Worm (Caenorhabditis elegans): ENCODE results near the gene Y110A2AL.9.

Gene Y110A2AL.9

DNA sequence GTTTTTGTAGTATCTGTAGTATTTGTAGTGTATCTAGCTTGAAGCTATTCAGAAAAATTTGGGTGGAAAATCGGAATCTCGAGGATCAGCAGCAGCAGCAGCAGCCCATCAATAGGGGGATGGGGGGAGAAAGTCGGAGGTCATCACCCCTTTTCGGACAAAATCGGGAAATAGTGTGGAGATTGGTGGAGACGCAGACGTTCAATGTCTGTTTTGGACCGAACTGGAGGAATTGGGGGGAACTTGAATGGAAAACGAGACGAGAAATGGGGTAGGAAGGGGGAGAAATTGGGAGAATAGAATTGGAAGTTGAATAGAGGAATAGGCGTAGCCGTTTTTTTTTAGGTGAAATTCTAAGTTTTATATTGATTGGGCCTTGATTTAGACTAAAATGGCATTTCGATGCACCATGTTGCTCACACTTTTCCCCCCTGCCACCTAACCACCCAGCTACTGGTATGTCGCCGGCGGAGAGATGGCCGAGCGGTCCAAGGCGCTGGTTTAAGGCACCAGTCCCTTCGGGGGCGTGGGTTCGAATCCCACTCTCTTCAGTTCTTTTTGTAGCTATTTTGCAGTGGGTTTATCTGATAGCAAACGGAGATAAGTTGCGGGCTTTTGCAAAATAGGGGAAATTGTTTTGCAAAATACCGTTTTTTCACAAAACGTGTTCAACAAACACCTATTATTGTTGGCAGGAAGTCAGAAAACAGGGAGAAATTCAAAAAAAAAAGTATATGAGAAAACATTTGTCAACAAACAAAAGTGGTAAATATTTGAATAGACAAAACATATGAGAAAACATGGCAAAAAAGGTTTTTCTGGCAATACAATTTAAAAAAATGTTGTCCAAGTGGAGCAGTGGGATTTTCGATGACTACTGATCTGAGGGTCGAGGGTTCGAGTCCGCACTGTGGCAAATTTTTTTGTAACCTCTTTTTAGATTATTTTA is 6.3 kb downstream of the Y110A2AL.9 start:
- TF ChIP-seq cog-1 (tag; optimal IDR thresholded peaks at IDR 0.05) (no peak), med-1 (GFP tag; optimal IDR thresholded peaks at IDR 0.05; ENCODE audit: insufficient read depth) (no peak), ref-1 (GFP tag; conservative IDR thresholded peaks at IDR 0.05) (no peak), klf-2 (GFP tag; conservative IDR thresholded peaks at IDR 0.05) (no peak), tab-1 (GFP tag; IDR thresholded peaks at IDR 0.05) (peak; percentile 64), ztf-23 (GFP tag; IDR thresholded peaks at IDR 0.05) (peak; percentile 52; the same call in 1 of the 2 replicates), T22C8.4 (GFP tag; IDR thresholded peaks at IDR 0.05) (no peak), flt-1 (GFP tag; IDR thresholded peaks at IDR 0.05) (peak; percentile 81), ztf-29 (GFP tag; IDR thresholded peaks at IDR 0.05) (no peak)

DNA sequence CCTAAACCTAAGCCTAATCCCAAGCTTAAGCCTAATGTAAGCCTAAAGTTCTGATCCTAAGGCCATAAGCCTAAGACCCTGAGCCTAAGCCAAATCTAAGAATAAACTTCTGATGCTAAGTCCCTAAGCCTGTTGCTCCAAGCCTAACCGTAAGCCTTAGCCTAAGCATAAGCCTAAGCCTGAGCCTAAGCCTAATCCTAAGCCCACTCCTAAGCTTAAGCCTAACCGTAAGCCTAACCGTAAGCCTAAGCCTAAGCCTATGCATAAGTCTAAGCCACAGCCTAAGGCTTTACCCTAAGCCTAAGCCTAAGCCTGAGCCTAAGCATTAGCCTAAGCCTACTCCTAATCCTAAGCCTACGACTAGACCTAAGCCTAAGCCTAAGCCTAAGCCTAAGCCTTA is 7.1 kb downstream of the Y110A2AL.9 start:
- TF ChIP-seq klf-2 (GFP tag; conservative IDR thresholded peaks at IDR 0.05) (no peak), med-1 (GFP tag; optimal IDR thresholded peaks at IDR 0.05; ENCODE audit: insufficient read depth) (no peak), ztf-29 (GFP tag; IDR thresholded peaks at IDR 0.05) (no peak; the same call in 1 of the 2 replicates), tab-1 (GFP tag; IDR thresholded peaks at IDR 0.05) (no peak), cog-1 (tag; optimal IDR thresholded peaks at IDR 0.05) (no peak), ref-1 (GFP tag; conservative IDR thresholded peaks at IDR 0.05) (no peak), ztf-23 (GFP tag; IDR thresholded peaks at IDR 0.05) (no peak), flt-1 (GFP tag; IDR thresholded peaks at IDR 0.05) (no peak), T22C8.4 (GFP tag; IDR thresholded peaks at IDR 0.05) (no peak)

DNA sequence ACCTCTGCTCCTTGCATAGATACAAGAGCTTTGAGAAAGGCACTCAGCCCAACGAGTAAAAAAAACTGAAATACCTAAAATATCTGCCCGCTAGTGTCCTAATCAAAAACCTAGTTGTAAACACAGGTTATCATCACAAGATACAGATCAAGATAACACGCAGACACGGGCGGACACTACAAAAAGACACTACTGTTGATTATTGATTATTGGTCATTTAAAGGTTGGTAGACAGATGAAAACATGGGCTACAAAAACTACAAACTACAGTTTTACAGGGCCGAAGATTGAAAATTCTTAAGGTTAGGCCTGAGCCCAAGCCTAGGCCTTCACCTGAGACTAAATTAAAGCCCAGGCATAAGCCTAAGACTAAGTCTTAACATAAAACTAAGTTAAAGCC is 7.6 kb downstream of the Y110A2AL.9 start:
- TF ChIP-seq ztf-23 (GFP tag; IDR thresholded peaks at IDR 0.05) = no peak
- TF ChIP-seq cog-1 (tag; optimal IDR thresholded peaks at IDR 0.05) = no peak
- no peak for TF ChIP-seq tab-1 (GFP tag; IDR thresholded peaks at IDR 0.05)
- no peak for TF ChIP-seq ref-1 (GFP tag; conservative IDR thresholded peaks at IDR 0.05)
- TF ChIP-seq T22C8.4 (GFP tag; IDR thresholded peaks at IDR 0.05) = no peak
- no peak for TF ChIP-seq med-1 (GFP tag; optimal IDR thresholded peaks at IDR 0.05; ENCODE audit: insufficient read depth)
- no peak for TF ChIP-seq flt-1 (GFP tag; IDR thresholded peaks at IDR 0.05)
- TF ChIP-seq ztf-29 (GFP tag; IDR thresholded peaks at IDR 0.05) = no peak
- no peak for TF ChIP-seq klf-2 (GFP tag; conservative IDR thresholded peaks at IDR 0.05)

DNA sequence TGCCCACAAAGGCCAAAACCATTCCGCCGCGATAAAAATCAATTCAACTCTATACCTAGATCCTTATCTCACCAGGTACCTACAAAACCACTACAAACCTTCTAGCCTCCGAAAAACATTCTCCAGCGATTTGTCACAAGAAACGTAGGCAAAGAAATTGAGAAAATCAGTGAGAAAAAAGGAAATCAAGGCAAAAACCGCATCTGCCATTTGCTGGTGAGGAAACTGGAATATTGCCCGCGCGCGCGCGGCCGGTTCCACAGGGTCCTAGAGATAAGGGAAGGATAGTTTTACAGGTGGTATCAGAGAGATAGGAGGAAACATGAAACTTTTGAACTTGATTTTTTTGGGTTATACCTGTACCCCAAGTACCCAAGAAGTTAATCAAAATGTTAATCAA is 8.9 kb downstream of the Y110A2AL.9 start:
- TF ChIP-seq flt-1 (GFP tag; IDR thresholded peaks at IDR 0.05) (no peak), tab-1 (GFP tag; IDR thresholded peaks at IDR 0.05) (no peak), cog-1 (tag; optimal IDR thresholded peaks at IDR 0.05) (no peak), med-1 (GFP tag; optimal IDR thresholded peaks at IDR 0.05; ENCODE audit: insufficient read depth) (no peak), ref-1 (GFP tag; conservative IDR thresholded peaks at IDR 0.05) (no peak), klf-2 (GFP tag; conservative IDR thresholded peaks at IDR 0.05) (no peak), ztf-29 (GFP tag; IDR thresholded peaks at IDR 0.05) (no peak), T22C8.4 (GFP tag; IDR thresholded peaks at IDR 0.05) (no peak), ztf-23 (GFP tag; IDR thresholded peaks at IDR 0.05) (no peak)

DNA sequence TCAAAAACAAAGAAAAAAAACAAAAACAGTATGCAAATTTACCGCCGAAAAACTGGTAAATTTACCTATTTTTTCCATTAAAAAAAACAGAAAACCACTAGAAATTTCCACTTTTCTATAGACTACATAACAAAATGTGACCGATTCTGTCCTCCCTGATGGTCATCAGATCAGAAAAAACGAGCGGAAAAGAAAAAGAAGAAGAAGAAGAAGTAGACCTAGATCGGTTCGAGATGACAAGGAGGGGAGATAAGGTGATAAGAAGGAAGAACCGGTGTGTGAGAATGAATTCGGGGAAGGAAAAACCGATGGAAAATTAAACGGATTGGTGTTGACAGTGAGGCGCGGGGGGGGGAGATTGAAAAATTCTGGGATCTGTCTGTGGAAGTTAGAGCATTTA is 10.3 kb downstream of the Y110A2AL.9 start:
- no peak for TF ChIP-seq flt-1 (GFP tag; IDR thresholded peaks at IDR 0.05)
- no peak for TF ChIP-seq ztf-29 (GFP tag; IDR thresholded peaks at IDR 0.05)
- no peak for TF ChIP-seq cog-1 (tag; optimal IDR thresholded peaks at IDR 0.05)
- no peak for TF ChIP-seq klf-2 (GFP tag; conservative IDR thresholded peaks at IDR 0.05)
- TF ChIP-seq tab-1 (GFP tag; IDR thresholded peaks at IDR 0.05) = no peak
- no peak for TF ChIP-seq T22C8.4 (GFP tag; IDR thresholded peaks at IDR 0.05)
- no peak for TF ChIP-seq ref-1 (GFP tag; conservative IDR thresholded peaks at IDR 0.05)
- TF ChIP-seq med-1 (GFP tag; optimal IDR thresholded peaks at IDR 0.05; ENCODE audit: insufficient read depth) = no peak
- TF ChIP-seq ztf-23 (GFP tag; IDR thresholded peaks at IDR 0.05) = no peak

DNA sequence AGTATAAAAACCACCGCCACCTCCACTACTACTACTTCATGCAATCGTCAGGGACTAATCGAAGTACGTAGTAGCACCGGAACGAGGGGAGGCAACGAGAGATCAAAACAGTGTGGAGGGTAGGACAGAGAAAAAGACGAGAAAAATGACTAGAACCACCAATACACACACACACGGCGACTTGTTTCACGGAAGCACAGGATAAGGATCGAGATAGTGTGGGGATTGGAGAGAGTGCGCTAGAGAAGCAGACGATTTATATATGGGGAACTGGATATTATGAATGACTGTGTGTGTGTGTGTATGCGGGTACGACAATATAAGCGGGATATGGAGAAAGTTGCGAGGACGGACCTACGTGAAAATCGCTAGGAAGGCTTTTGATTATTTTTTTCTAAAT is 11.6 kb downstream of the Y110A2AL.9 start:
- TF ChIP-seq ztf-29 (GFP tag; IDR thresholded peaks at IDR 0.05) (peak; percentile 34; the same call in 1 of the 2 replicates), ref-1 (GFP tag; conservative IDR thresholded peaks at IDR 0.05) (no peak)

ce11 chrII:2853767-2854166 is 12.7 kb downstream of the Y110A2AL.9 start:
- no peak for TF ChIP-seq med-1 (GFP tag; optimal IDR thresholded peaks at IDR 0.05; ENCODE audit: insufficient read depth)
- TF ChIP-seq ztf-23 (GFP tag; IDR thresholded peaks at IDR 0.05) = no peak
- no peak for TF ChIP-seq tab-1 (GFP tag; IDR thresholded peaks at IDR 0.05)
- TF ChIP-seq flt-1 (GFP tag; IDR thresholded peaks at IDR 0.05) = no peak
- no peak for TF ChIP-seq ref-1 (GFP tag; conservative IDR thresholded peaks at IDR 0.05)
- TF ChIP-seq ztf-29 (GFP tag; IDR thresholded peaks at IDR 0.05) = no peak
- no peak for TF ChIP-seq klf-2 (GFP tag; conservative IDR thresholded peaks at IDR 0.05)
- TF ChIP-seq cog-1 (tag; optimal IDR thresholded peaks at IDR 0.05) = no peak
- TF ChIP-seq T22C8.4 (GFP tag; IDR thresholded peaks at IDR 0.05) = no peak

- TF ChIP-seq ztf-29 (GFP tag; IDR thresholded peaks at IDR 0.05) (no peak), flt-1 (GFP tag; IDR thresholded peaks at IDR 0.05) (no peak)
Observed at ce11 chrII:2852493-2852892, 13.9 kb downstream of the Y110A2AL.9 start, which contains the start of gene ptc-3. TSS of gene ptc-3 (minus strand) at chrII:2852593.

- TF ChIP-seq T22C8.4 (GFP tag; IDR thresholded peaks at IDR 0.05) (no peak), tab-1 (GFP tag; IDR thresholded peaks at IDR 0.05) (no peak), klf-2 (GFP tag; conservative IDR thresholded peaks at IDR 0.05) (no peak), cog-1 (tag; optimal IDR thresholded peaks at IDR 0.05) (no peak), med-1 (GFP tag; optimal IDR thresholded peaks at IDR 0.05; ENCODE audit: insufficient read depth) (no peak), flt-1 (GFP tag; IDR thresholded peaks at IDR 0.05) (no peak), ztf-29 (GFP tag; IDR thresholded peaks at IDR 0.05) (no peak), ztf-23 (GFP tag; IDR thresholded peaks at IDR 0.05) (no peak), ref-1 (GFP tag; conservative IDR thresholded peaks at IDR 0.05) (no peak)
Observed at ce11 chrII:2846552-2846951, 19.9 kb downstream of the Y110A2AL.9 start.
